Fruit fly (Drosophila melanogaster): Measurements from ENCODE around the gene ergic53.
A peak's percentile ranks its signal among the peaks of the same experiment; 100 is the strongest.

ergic53 gene

dm6 chr3L:8523257-8523656 is 11.5 kb upstream of the ergic53 start, which contains the start of gene GstO2 (continued):
- TF ChIP-seq vvl (GFP tag; IDR thresholded peaks at IDR 0.05) (no peak), phol (tag; optimal IDR thresholded peaks at IDR 0.05) (peak; percentile 14), stwl (tag; optimal IDR thresholded peaks at IDR 0.05) (peak; percentile 31), schlank (tag; optimal IDR thresholded peaks at IDR 0.05) (no peak), ac (GFP tag; optimal IDR thresholded peaks at IDR 0.05) (no peak), CG3163 (GFP tag; optimal IDR thresholded peaks at IDR 0.05) (no peak), luna (GFP tag; optimal IDR thresholded peaks at IDR 0.05) (no peak), Vsx1 (GFP tag; optimal IDR thresholded peaks at IDR 0.05) (no peak), CG15514 (GFP tag; optimal IDR thresholded peaks at IDR 0.05) (peak; percentile 98), CG3838 (GFP tag; optimal IDR thresholded peaks at IDR 0.05) (no peak), CG1832 (GFP tag; optimal IDR thresholded peaks at IDR 0.05) (no peak), Sin3A (optimal IDR thresholded peaks at IDR 0.05) (no peak), CG34376 (GFP tag; optimal IDR thresholded peaks at IDR 0.05) (peak; percentile 14), CG13287 (GFP tag; IDR thresholded peaks at IDR 0.05; ENCODE audit: partially characterized antibody) (peak; percentile 68), wek (GFP tag; optimal IDR thresholded peaks at IDR 0.05) (peak; percentile 98), GATAe (GFP tag; conservative IDR thresholded peaks at IDR 0.05) (no peak), Dad (GFP tag; optimal IDR thresholded peaks at IDR 0.05) (no peak), Dll (GFP tag; IDR thresholded peaks at IDR 0.05; ENCODE audit: partially characterized antibody) (peak; percentile 60; the same call in 3 of the 4 replicates), MESR4 (GFP tag; optimal IDR thresholded peaks at IDR 0.05) (peak; percentile 64), CG12299 (tag; optimal IDR thresholded peaks at IDR 0.05) (no peak), CG10274 (GFP tag; optimal IDR thresholded peaks at IDR 0.05) (no peak), sim (GFP tag; IDR thresholded peaks at IDR 0.05) (no peak), nerfin-2 (GFP tag; IDR thresholded peaks at IDR 0.05; ENCODE audit: partially characterized antibody) (peak; percentile 30; the same call in 1 of the 2 replicates), BEAF-32 (GFP tag; optimal IDR thresholded peaks at IDR 0.05) (peak; percentile 44), HLHmδ (GFP tag; optimal IDR thresholded peaks at IDR 0.05) (no peak), CG7745 (tag; optimal IDR thresholded peaks at IDR 0.05) (no peak), Hr3 (GFP tag; optimal IDR thresholded peaks at IDR 0.05) (no peak), tap (tag; optimal IDR thresholded peaks at IDR 0.05) (no peak), ems (GFP tag; optimal IDR thresholded peaks at IDR 0.05) (no peak), Fer1 (GFP tag; optimal IDR thresholded peaks at IDR 0.05) (peak; percentile 17), E2f2 (GFP tag; IDR thresholded peaks at IDR 0.05) (peak; percentile 93), TFAM (GFP tag; optimal IDR thresholded peaks at IDR 0.05) (no peak), Doc3 (GFP tag; IDR thresholded peaks at IDR 0.05; ENCODE audit: partially characterized antibody) (0 out of 3 replicates have a peak, but pooled peaks have one; percentile 25), CG7839 (tag; optimal IDR thresholded peaks at IDR 0.05) (no peak), CG17385 (GFP tag; optimal IDR thresholded peaks at IDR 0.05) (no peak), Lpt (GFP tag; optimal IDR thresholded peaks at IDR 0.05) (no peak), Sry-δ (GFP tag; optimal IDR thresholded peaks at IDR 0.05) (peak; percentile 78), grau (tag; optimal IDR thresholded peaks at IDR 0.05) (no peak), CG4617 (GFP tag; optimal IDR thresholded peaks at IDR 0.05; ENCODE audit: borderline replicate concordance) (peak; percentile 13), CG7271 (tag; optimal IDR thresholded peaks at IDR 0.05) (no peak), z (GFP tag; IDR thresholded peaks at IDR 0.05) (no peak), nerfin-1 (tag; optimal IDR thresholded peaks at IDR 0.05) (no peak), H15 (GFP tag; IDR thresholded peaks at IDR 0.05) (no peak), CG11560 (tag; IDR thresholded peaks at IDR 0.05) (peak; percentile 96), Dref (GFP tag; IDR thresholded peaks at IDR 0.05) (peak; percentile 70), CG10543 (GFP tag; optimal IDR thresholded peaks at IDR 0.05) (no peak), CG10654 (GFP tag; optimal IDR thresholded peaks at IDR 0.05) (no peak), NFAT (GFP tag; IDR thresholded peaks at IDR 0.05) (peak; percentile 44; the same call in 1 of the 2 replicates), CG3995 (GFP tag; optimal IDR thresholded peaks at IDR 0.05) (peak; percentile 30), Aef1 (GFP tag; IDR thresholded peaks at IDR 0.05) (no peak), ara (GFP tag; IDR thresholded peaks at IDR 0.05) (no peak)

Measured in whole organism, embryonic.